Worm (Caenorhabditis elegans): ENCODE results near the gene M02F4.1.

- TF ChIP-seq elt-1 (tag; optimal IDR thresholded peaks at IDR 0.05), result no peak
- TF ChIP-seq nhr-77 (tag; optimal IDR thresholded peaks at IDR 0.05), result no peak
- no peak for TF ChIP-seq sea-2 (GFP tag; optimal IDR thresholded peaks at IDR 0.05)
- TF ChIP-seq snpc-4 (tag; optimal IDR thresholded peaks at IDR 0.05), result no peak
- no peak for TF ChIP-seq ztf-11 (tag; optimal IDR thresholded peaks at IDR 0.05)
- no peak for TF ChIP-seq lin-39 (tag; optimal IDR thresholded peaks at IDR 0.05)
These were observed 38.1 kb upstream of the M02F4.1 start for ce11 chrX:3067052-3067451.
